Worm (Caenorhabditis elegans) whole organism, L4 larva: ENCODE measurements around the gene sds-22.
A peak's percentile ranks its signal among the peaks of the same experiment; 100 is the strongest.

Experiments
- F10B5.3 ChIP-seq: sonication (generic microtip); optimal IDR thresholded peaks from 2 replicates; lab custom pipeline; 2016; ENCODE audit warnings: mild to moderate bottlenecking, missing genetic modification characterization, missing compliant biosample characterization
- F37D6.2 ChIP-seq: sonication (generic microtip); optimal IDR thresholded peaks from 2 replicates; lab custom pipeline; 2016; ENCODE audit warnings: mild to moderate bottlenecking, missing genetic modification characterization, missing compliant biosample characterization
- Y48G9A.11 ChIP-seq: fragments of 200-800 bp; sonication (Bioruptor generic); IDR thresholded peaks from 2 replicates; pipeline ENCODE4 v1.3.6; 2022; ENCODE audit warnings: missing genetic modification reagents, missing genetic modification characterization, missing compliant biosample characterization
- Y5F2A.4 ChIP-seq: fragments of 200-800 bp; sonication (Bioruptor generic); optimal IDR thresholded peaks from 2 replicates; lab custom pipeline; 2018; ENCODE audit warnings: mild to moderate bottlenecking, missing genetic modification characterization, missing compliant biosample characterization
- ZK546.5 ChIP-seq, 2 experiments: sonication (generic microtip); optimal IDR thresholded peaks; 2 replicates each; lab custom pipeline; 2017; ENCODE audit warnings: missing biosample characterization in 2 of 2, missing genetic modification characterization in 2 of 2
- aha-1 ChIP-seq: fragments of 150-350 bp; peaks from one replicate; lab custom pipeline; 2014; ENCODE audit warnings: missing biosample characterization, missing genetic modification characterization
- aly-2 ChIP-seq: sonication (generic microtip); optimal IDR thresholded peaks from 2 replicates; lab custom pipeline; 2018; ENCODE audit warnings: missing biosample characterization, missing genetic modification characterization
- ama-1 ChIP-seq: fragments of 150-350 bp; optimal IDR thresholded peaks from 2 replicates; lab custom pipeline; 2014; ENCODE audit warnings: inconsistent platforms, mixed read lengths
- arid-1 ChIP-seq: fragments of 200-800 bp; sonication (Bioruptor generic); conservative IDR thresholded peaks from 2 replicates; pipeline ENCODE4 v1.3.6; 2022; ENCODE audit warnings: missing genetic modification reagents, missing genetic modification characterization, missing compliant biosample characterization
- attf-4 ChIP-seq: sonication (generic microtip); optimal IDR thresholded peaks from 3 replicates; lab custom pipeline; 2017; ENCODE audit warnings: missing biosample characterization, missing genetic modification characterization
- ceh-32 ChIP-seq: sonication (generic microtip); optimal IDR thresholded peaks from 2 replicates; lab custom pipeline; 2016; ENCODE audit warnings: mild to moderate bottlenecking, missing genetic modification characterization, missing compliant biosample characterization; ENCODE audit not compliant: poor library complexity
- ceh-62 ChIP-seq: sonication (generic microtip); optimal IDR thresholded peaks from 2 replicates; lab custom pipeline; 2017; ENCODE audit warnings: missing biosample characterization, missing genetic modification characterization
- daf-12 ChIP-seq: fragments of 150-350 bp; optimal IDR thresholded peaks from 2 replicates; lab custom pipeline; 2014; ENCODE audit warnings: missing biosample characterization, missing genetic modification reagents, missing genetic modification characterization
- daf-19 ChIP-seq: fragments of 200-800 bp; sonication (Bioruptor generic); conservative IDR thresholded peaks from 2 replicates; pipeline ENCODE4 v1.3.6; 2022; ENCODE audit warnings: missing genetic modification characterization, missing compliant biosample characterization
- dpl-1 ChIP-seq: fragments of 150-350 bp; optimal IDR thresholded peaks from 2 replicates; lab custom pipeline; 2014; ENCODE audit warnings: missing biosample characterization, missing genetic modification reagents, missing genetic modification characterization
- duxl-1 ChIP-seq: sonication (generic microtip); optimal IDR thresholded peaks from 2 replicates; lab custom pipeline; 2016; ENCODE audit warnings: mild to moderate bottlenecking, missing genetic modification characterization, moderate library complexity, missing compliant biosample characterization; ENCODE audit not compliant: poor library complexity
- dve-1 ChIP-seq: sonication (generic microtip); optimal IDR thresholded peaks from 2 replicates; lab custom pipeline; 2017; ENCODE audit warnings: antibody characterized with exemption, mild to moderate bottlenecking, missing genetic modification characterization, missing compliant biosample characterization; ENCODE audit not compliant: insufficient read depth
- egl-27 ChIP-seq: sonication (generic microtip); optimal IDR thresholded peaks from 3 replicates; lab custom pipeline; 2017; ENCODE audit warnings: missing biosample characterization, missing genetic modification reagents, missing genetic modification characterization
- fkh-10 ChIP-seq: fragments of 150-350 bp; optimal IDR thresholded peaks from 2 replicates; lab custom pipeline; 2014; ENCODE audit warnings: missing biosample characterization, missing genetic modification reagents, missing genetic modification characterization
- gei-8 ChIP-seq: fragments of 200-800 bp; sonication (Bioruptor generic); optimal IDR thresholded peaks from 2 replicates; lab custom pipeline; 2018; ENCODE audit warnings: mild to moderate bottlenecking, missing genetic modification characterization, missing compliant biosample characterization
- hif-1 ChIP-seq, 2 experiments: sonication (generic microtip); optimal IDR thresholded peaks; 2 replicates each; lab custom pipeline; 2016 to 2017; ENCODE audit warnings: missing compliant biosample characterization in 2 of 2, missing genetic modification characterization in 2 of 2, missing genetic modification reagents in 2 of 2, missing genotype in 2 of 2, mild to moderate bottlenecking in 1 of 2
- hlh-11 ChIP-seq: fragments of 200-800 bp; sonication (Bioruptor generic); optimal IDR thresholded peaks from 2 replicates; lab custom pipeline; 2018; ENCODE audit warnings: mild to moderate bottlenecking, missing genetic modification characterization, missing compliant biosample characterization
- lin-39 ChIP-seq: fragments of 150-350 bp; optimal IDR thresholded peaks from 2 replicates; lab custom pipeline; 2014; ENCODE audit warnings: missing biosample characterization, missing genetic modification reagents, missing genetic modification characterization
- lsy-2 ChIP-seq, 2 experiments: fragments of 150-350 bp in 1 of 2; sonication (generic microtip) in 1 of 2; optimal IDR thresholded peaks; 2 replicates each; lab custom pipeline; 2014 to 2017; ENCODE audit warnings: missing biosample characterization in 2 of 2, missing genetic modification characterization in 2 of 2
- mep-1 ChIP-seq: fragments of 150-350 bp; sonication (generic microtip); optimal IDR thresholded peaks from 3 replicates; lab custom pipeline; 2014; ENCODE audit warnings: missing biosample characterization, missing genetic modification characterization
- mes-2 ChIP-seq: sonication (generic microtip); optimal IDR thresholded peaks from 2 replicates; lab custom pipeline; 2016; ENCODE audit warnings: missing genotype, mild to moderate bottlenecking, missing genetic modification characterization, missing compliant biosample characterization; ENCODE audit not compliant: poor library complexity, severe bottlenecking
- nhr-10 ChIP-seq: fragments of 150-350 bp; optimal IDR thresholded peaks from 2 replicates; lab custom pipeline; 2014; ENCODE audit warnings: missing biosample characterization, missing genetic modification characterization
- nhr-111 ChIP-seq: fragments of 200-800 bp; sonication (Bioruptor generic); optimal IDR thresholded peaks from 2 replicates; lab custom pipeline; 2018; ENCODE audit warnings: mild to moderate bottlenecking, missing genetic modification characterization, missing compliant biosample characterization
- nhr-28 ChIP-seq: fragments of 150-350 bp; optimal IDR thresholded peaks from 2 replicates; lab custom pipeline; 2014; ENCODE audit warnings: missing biosample characterization, missing genetic modification characterization
- nhr-41 ChIP-seq: fragments of 200-800 bp; sonication (Bioruptor generic); IDR thresholded peaks from 2 replicates; pipeline ENCODE4 v1.3.6; 2022; ENCODE audit warnings: missing genetic modification reagents, missing genetic modification characterization, missing compliant biosample characterization
- nhr-6 ChIP-seq: fragments of 150-350 bp; optimal IDR thresholded peaks from 2 replicates; lab custom pipeline; 2014; ENCODE audit warnings: missing biosample characterization, missing genetic modification characterization
- pha-4 ChIP-seq, 2 experiments: fragments of 150-350 bp in 1 of 2; fragments of 200-800 bp in 1 of 2; sonication (Bioruptor generic) in 1 of 2; IDR thresholded peaks in 1 of 2; optimal IDR thresholded peaks in 1 of 2; 2 replicates each; pipeline versions ENCODE4 v1.3.6 to Lab custom; 2014 to 2022; ENCODE audit warnings: missing genetic modification characterization in 2 of 2, missing genetic modification reagents in 2 of 2, missing biosample characterization in 1 of 2, missing compliant biosample characterization in 1 of 2
- rbr-2 ChIP-seq: sonication (generic microtip); optimal IDR thresholded peaks from 2 replicates; lab custom pipeline; 2016; ENCODE audit warnings: missing genotype, missing genetic modification characterization, missing compliant biosample characterization
- saeg-2 ChIP-seq: fragments of 200-800 bp; sonication (Bioruptor generic); IDR thresholded peaks from 2 replicates; pipeline ENCODE4 v1.3.6; 2022; ENCODE audit warnings: missing genetic modification reagents, missing genetic modification characterization, missing compliant biosample characterization
- sdz-12 ChIP-seq: fragments of 200-800 bp; sonication (Bioruptor generic); optimal IDR thresholded peaks from 2 replicates; lab custom pipeline; 2018; ENCODE audit warnings: mild to moderate bottlenecking, missing genetic modification characterization, missing compliant biosample characterization
- set-16 ChIP-seq: fragments of 200-800 bp; sonication (Bioruptor generic); IDR thresholded peaks from 2 replicates; pipeline ENCODE4 v1.3.6; 2022; ENCODE audit warnings: missing genetic modification reagents, missing genetic modification characterization, missing compliant biosample characterization
- skn-1 ChIP-seq: fragments of 150-350 bp; optimal IDR thresholded peaks from 2 replicates; lab custom pipeline; 2014; ENCODE audit warnings: missing biosample characterization, missing genetic modification characterization
- tra-1 ChIP-seq: fragments of 200-800 bp; sonication (Bioruptor generic); IDR thresholded peaks from 2 replicates; pipeline ENCODE4 v1.3.6; 2022; ENCODE audit warnings: missing genetic modification reagents, missing genetic modification characterization, missing compliant biosample characterization
- unc-39 ChIP-seq: sonication (generic microtip); optimal IDR thresholded peaks from 2 replicates; lab custom pipeline; 2017; ENCODE audit warnings: missing biosample characterization, missing genetic modification characterization
- unc-62 ChIP-seq, 3 experiments: fragments of 150-350 bp in 1 of 3; sonication (generic microtip); optimal IDR thresholded peaks in 2 of 3; peaks in 1 of 3; 1 replicate in 1 of 3; 2 replicates in 2 of 3; lab custom pipeline; 2014 to 2017; ENCODE audit warnings: missing biosample characterization in 3 of 3, missing genetic modification characterization in 3 of 3, missing genetic modification reagents in 3 of 3, missing genotype in 1 of 3

sds-22 gene

DNA sequence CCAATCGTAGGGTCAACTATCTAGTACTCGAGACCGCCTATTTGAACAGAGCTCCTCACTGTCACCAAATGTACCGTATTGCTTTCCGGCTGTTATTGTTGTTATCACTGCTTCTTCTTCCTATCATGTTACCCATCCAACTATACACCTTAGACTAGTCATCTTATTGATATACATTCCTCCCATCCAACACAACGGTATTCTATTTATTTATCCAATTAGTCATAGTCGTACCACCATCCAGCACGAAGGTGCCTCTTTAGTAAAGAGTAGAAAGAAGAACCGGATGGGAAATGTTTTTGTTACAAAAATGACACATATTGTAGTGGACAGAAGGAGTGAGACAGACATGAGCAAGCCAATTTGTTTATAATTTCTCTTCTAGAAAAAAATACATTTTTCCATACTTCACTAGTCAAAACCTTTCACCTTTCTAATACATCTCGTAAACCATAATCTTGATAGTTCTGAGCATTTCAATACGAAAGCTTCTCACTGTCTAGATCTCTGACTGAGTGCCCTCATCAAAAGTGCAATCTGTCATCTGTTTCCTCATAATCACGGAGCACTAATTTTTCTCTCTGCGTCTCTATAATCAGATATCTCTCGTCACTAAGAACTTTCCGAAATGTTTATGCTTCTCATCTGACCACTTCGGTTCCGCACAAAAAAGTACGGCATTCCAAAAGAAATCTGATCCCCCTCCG is 47.9 kb upstream of the sds-22 start:
- TF ChIP-seq nhr-10 (tag; lab: Kevin White, UChicago), result no peak
- TF ChIP-seq pha-4 (GFP tag; IDR thresholded peaks at IDR 0.05; lab: Robert Waterston, UW), result no peak
- peak; percentile 66 for TF ChIP-seq pha-4 (tag; optimal IDR thresholded peaks at IDR 0.05; lab: Kevin White, UChicago)
- TF ChIP-seq sdz-12 (GFP tag; lab: Kevin White, UChicago), result no peak
- peak; percentile 7 for TF ChIP-seq hlh-11 (tag; lab: Kevin White, UChicago)
- TF ChIP-seq lsy-2 (tag; optimal IDR thresholded peaks at IDR 0.05; lab: Kevin White, UChicago), result peak in 1 of 2 experiments; percentile 45
- no peak for TF ChIP-seq mep-1 (tag; lab: Kevin White, UChicago)
- no peak for TF ChIP-seq saeg-2 (GFP tag; lab: Robert Waterston, UW)
- TF ChIP-seq lin-39 (tag; lab: Kevin White, UChicago), result no peak
- no peak for TF ChIP-seq egl-27 (tag; lab: Kevin White, UChicago)
- TF ChIP-seq ama-1, result no peak
- no peak for TF ChIP-seq nhr-41 (GFP tag; lab: Robert Waterston, UW)
- TF ChIP-seq Y48G9A.11, result no peak
- no peak for TF ChIP-seq unc-39 (tag; lab: Kevin White, UChicago)
- no peak for TF ChIP-seq tra-1
- no peak for TF ChIP-seq ceh-62
- TF ChIP-seq mes-2 (tag; lab: Kevin White, UChicago), result peak; percentile 20
- TF ChIP-seq arid-1 (GFP tag; lab: Robert Waterston, UW), result no peak
- TF ChIP-seq ceh-32 (tag; lab: Kevin White, UChicago), result no peak
- no peak for TF ChIP-seq nhr-111 (GFP tag; lab: Kevin White, UChicago)
- TF ChIP-seq attf-4 (tag; lab: Kevin White, UChicago), result peak; percentile 11
- TF ChIP-seq unc-62 (GFP tag; optimal IDR thresholded peaks at IDR 0.05 in 1 of 2; lab: Kevin White, UChicago), result peak in 1 of 2 experiments; percentile 37
- TF ChIP-seq unc-62 (tag; optimal IDR thresholded peaks at IDR 0.05; lab: Kevin White, UChicago), result no peak
- TF ChIP-seq daf-12 (tag; lab: Kevin White, UChicago), result no peak
- TF ChIP-seq duxl-1 (tag; lab: Kevin White, UChicago), result peak; percentile 29
- no peak for TF ChIP-seq F37D6.2
- no peak for TF ChIP-seq dpl-1 (GFP tag; lab: Kevin White, UChicago)
- TF ChIP-seq F10B5.3 (tag; lab: Kevin White, UChicago), result no peak
- peak; percentile 19 for TF ChIP-seq nhr-28
- no peak for TF ChIP-seq daf-19
- TF ChIP-seq gei-8 (GFP tag; lab: Kevin White, UChicago), result no peak
- no peak for TF ChIP-seq Y5F2A.4 (GFP tag; lab: Kevin White, UChicago)
- TF ChIP-seq nhr-6 (tag; lab: Kevin White, UChicago), result peak; percentile 70
- peak; percentile 8 for TF ChIP-seq aha-1 (tag; lab: Kevin White, UChicago)
- no peak for TF ChIP-seq skn-1 (tag; lab: Kevin White, UChicago)
- peak; percentile 16 for TF ChIP-seq dve-1 (tag; lab: Kevin White, UChicago)
- TF ChIP-seq set-16 (GFP tag; lab: Robert Waterston, UW), result no peak
- TF ChIP-seq aly-2 (tag; lab: Kevin White, UChicago), result no peak
- TF ChIP-seq hif-1 (tag; optimal IDR thresholded peaks at IDR 0.05; lab: Kevin White, UChicago), result no peak
- TF ChIP-seq rbr-2 (tag; lab: Kevin White, UChicago), result no peak
- TF ChIP-seq ZK546.5 (tag; optimal IDR thresholded peaks at IDR 0.05; lab: Kevin White, UChicago), result no peak
- TF ChIP-seq fkh-10 (GFP tag; lab: Kevin White, UChicago), result no peak
